Fruit fly (Drosophila melanogaster): ENCODE measurements around the gene CG12347.

dm6 chr3R:17861878-17862662, 44.2 kb upstream of the CG12347 start:
- TF ChIP-seq CG13204 (GFP tag; optimal IDR thresholded peaks at IDR 0.05) (no peak), Snoo (tag; optimal IDR thresholded peaks at IDR 0.05) (no peak), Pif1A (GFP tag; optimal IDR thresholded peaks at IDR 0.05) (no peak), D1 (tag; optimal IDR thresholded peaks at IDR 0.05) (no peak), EcR (GFP tag; optimal IDR thresholded peaks at IDR 0.05) (no peak), CG14655 (GFP tag; optimal IDR thresholded peaks at IDR 0.05) (peak; percentile 36), rn (GFP tag; IDR thresholded peaks at IDR 0.05) (no peak), CG8159 (tag; optimal IDR thresholded peaks at IDR 0.05) (no peak), CG8301 (tag; optimal IDR thresholded peaks at IDR 0.05) (no peak)

Measured in whole organism, pupa.